Fruit fly (Drosophila melanogaster) Kc167 (cell line): ENCODE results near the gene CG34426.

Experiments used
- Myc ChIP-seq: fragments of >200 bp; optimal IDR thresholded peaks from 2 replicates; lab custom pipeline; 2017; ENCODE audit warnings: missing external identifiers
- Sin3A ChIP-seq: fragments of >200 bp; optimal IDR thresholded peaks from 2 replicates; lab custom pipeline; 2018; ENCODE audit warnings: missing external identifiers
- h ChIP-seq: fragments of >200 bp; optimal IDR thresholded peaks from 3 replicates; lab custom pipeline; 2018; ENCODE audit warnings: missing external identifiers
- insv ChIP-seq: fragments of >200 bp; optimal IDR thresholded peaks from 3 replicates; lab custom pipeline; 2018; ENCODE audit warnings: missing external identifiers
- psq ChIP-seq: fragments of >200 bp; optimal IDR thresholded peaks from 2 replicates; lab custom pipeline; 2017; ENCODE audit warnings: missing external identifiers
- ttk ChIP-seq: sonication (Bioruptor generic); optimal IDR thresholded peaks from 2 replicates; lab custom pipeline; 2017; ENCODE audit warnings: missing external identifiers

DNA sequence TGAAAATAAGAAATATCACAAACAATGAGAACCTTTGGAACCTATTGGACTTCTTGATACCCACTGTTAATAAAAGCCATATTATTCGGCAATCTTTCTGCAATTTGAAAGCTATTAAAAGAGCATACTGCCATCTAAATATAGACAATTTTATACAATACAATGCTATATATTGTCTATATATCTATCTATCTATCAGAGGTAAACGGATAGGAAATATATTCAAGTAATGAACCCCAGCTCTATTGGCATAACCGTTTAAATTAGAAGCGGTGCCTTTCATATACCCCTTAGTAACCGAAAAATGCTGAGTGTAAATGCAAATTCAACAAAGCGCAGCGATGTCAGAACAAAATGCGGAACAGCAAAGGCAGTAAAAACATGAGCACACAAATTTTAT lies 38.5 kb upstream of the CG34426 start:
- TF ChIP-seq Sin3A (no peak), Myc (no peak), h (lab: Kevin White, UChicago) (no peak), insv (lab: Kevin White, UChicago) (no peak), psq (no peak), ttk (lab: Kevin White, UChicago) (no peak)
